Worm (Caenorhabditis elegans) whole organism, late embryonic: Measurements from ENCODE around the gene gmeb-2.

Experiments used
- ceh-30 ChIP-seq: fragments of 150-350 bp; optimal IDR thresholded peaks from 2 replicates; lab custom pipeline; 2014; ENCODE audit warnings: missing biosample characterization, missing genetic modification characterization
- ceh-6 ChIP-seq: fragments of 200-800 bp; sonication (Bioruptor generic); optimal IDR thresholded peaks from 2 replicates; lab custom pipeline; 2018; ENCODE audit warnings: mild to moderate bottlenecking, missing genetic modification characterization, missing compliant biosample characterization
- dmd-4 ChIP-seq: sonication (generic microtip); optimal IDR thresholded peaks from 2 replicates; lab custom pipeline; 2016; ENCODE audit warnings: borderline replicate concordance, missing genetic modification characterization, missing compliant biosample characterization
- elt-2 ChIP-seq: sonication (generic microtip); optimal IDR thresholded peaks from 2 replicates; lab custom pipeline; 2016; ENCODE audit warnings: missing genetic modification reagents, missing genetic modification characterization, missing compliant biosample characterization
- elt-4 ChIP-seq: sonication (generic microtip); optimal IDR thresholded peaks from 2 replicates; lab custom pipeline; 2016; ENCODE audit warnings: missing genetic modification characterization, missing compliant biosample characterization
- hlh-30 ChIP-seq: sonication (generic microtip); optimal IDR thresholded peaks from 2 replicates; lab custom pipeline; 2017; ENCODE audit warnings: antibody characterized with exemption, missing genetic modification characterization, missing compliant biosample characterization; ENCODE audit not compliant: insufficient read depth
- madf-2 ChIP-seq: sonication (generic microtip); optimal IDR thresholded peaks from 2 replicates; lab custom pipeline; 2017; ENCODE audit warnings: missing genetic modification characterization, missing compliant biosample characterization
- npax-4 ChIP-seq: sonication (generic microtip); optimal IDR thresholded peaks from 2 replicates; lab custom pipeline; 2016; ENCODE audit warnings: missing genetic modification characterization, missing compliant biosample characterization
- pat-9 ChIP-seq: fragments of 200-800 bp; sonication (Bioruptor generic); optimal IDR thresholded peaks from 2 replicates; lab custom pipeline; 2018; ENCODE audit warnings: mild to moderate bottlenecking, missing genetic modification characterization, moderate library complexity, missing compliant biosample characterization
- pha-2 ChIP-seq: sonication (generic microtip); optimal IDR thresholded peaks from 2 replicates; lab custom pipeline; 2017; ENCODE audit warnings: mild to moderate bottlenecking, missing genetic modification characterization, missing compliant biosample characterization
- pqm-1 ChIP-seq: sonication (generic microtip); optimal IDR thresholded peaks from 2 replicates; lab custom pipeline; 2016; ENCODE audit warnings: missing genetic modification characterization, missing compliant biosample characterization
- unc-86 ChIP-seq: sonication (generic microtip); optimal IDR thresholded peaks from 2 replicates; lab custom pipeline; 2016; ENCODE audit warnings: missing genetic modification characterization, missing compliant biosample characterization

- TF ChIP-seq elt-4 (no peak), pha-2 (no peak), madf-2 (tag; lab: Kevin White, UChicago) (no peak), ceh-6 (no peak), dmd-4 (tag; lab: Kevin White, UChicago) (no peak), elt-2 (no peak), unc-86 (tag; lab: Kevin White, UChicago) (no peak), npax-4 (tag; lab: Kevin White, UChicago) (no peak), ceh-30 (no peak), pat-9 (no peak), pqm-1 (tag; lab: Kevin White, UChicago) (no peak), hlh-30 (no peak)
Measured at ce11 chrX:15846552-15846951, 32.3 kb upstream of the gmeb-2 start.
